Fruit fly (Drosophila melanogaster) whole organism, embryonic: ENCODE measurements around the gene CG11267.

Experiments used
- Abd-B ChIP-seq: fragments of 200-800 bp; sonication (Bioruptor generic); optimal IDR thresholded peaks from 2 replicates; lab custom pipeline; 2018; ENCODE audit warnings: missing biosample characterization, mild to moderate bottlenecking, missing genetic modification characterization, moderate library complexity
- Atf6 ChIP-seq: fragments of 200-800 bp; sonication (Bioruptor generic); IDR thresholded peaks from 2 replicates; pipeline ENCODE4 v1.3.6; 2022; ENCODE audit warnings: missing biosample characterization, missing genetic modification characterization
- CG10565 ChIP-seq: fragments of 200-800 bp; sonication (Bioruptor generic); optimal IDR thresholded peaks from 3 replicates; lab custom pipeline; 2016; ENCODE audit warnings: missing biosample characterization, mild to moderate bottlenecking, missing genetic modification characterization
- CG10654 ChIP-seq: fragments of 200-800 bp; sonication (Bioruptor generic); optimal IDR thresholded peaks from 2 replicates; lab custom pipeline; 2016; ENCODE audit warnings: missing biosample characterization, missing genetic modification characterization
- CG11560 ChIP-seq: fragments of 200-800 bp; sonication (Bioruptor generic); IDR thresholded peaks from 3 replicates; pipeline ENCODE4 v1.3.6; 2022; ENCODE audit warnings: missing biosample characterization, missing genetic modification characterization
- CG12391 ChIP-seq: fragments of 200-800 bp; sonication (Bioruptor generic); optimal IDR thresholded peaks from 3 replicates; lab custom pipeline; 2018; ENCODE audit warnings: missing biosample characterization, mild to moderate bottlenecking, missing genetic modification characterization, moderate library complexity
- CG13424 ChIP-seq: fragments of 200-800 bp; sonication (Bioruptor generic); optimal IDR thresholded peaks from 2 replicates; lab custom pipeline; 2019; ENCODE audit warnings: missing biosample characterization, mild to moderate bottlenecking, missing genetic modification characterization, moderate library complexity
- CG16813 ChIP-seq: fragments of 200-800 bp; sonication (Bioruptor generic); IDR thresholded peaks from 3 replicates; pipeline ENCODE4 v1.3.6; 2022; ENCODE audit warnings: missing biosample characterization, missing genetic modification characterization; ENCODE audit not compliant: partially characterized antibody
- CG18476 ChIP-seq: fragments of 200-800 bp; sonication (Bioruptor generic); optimal IDR thresholded peaks from 2 replicates; lab custom pipeline; 2016; ENCODE audit warnings: missing biosample characterization, mild to moderate bottlenecking, missing genetic modification characterization
- CG2116 ChIP-seq: fragments of 200-800 bp; sonication (Bioruptor generic); optimal IDR thresholded peaks from 3 replicates; lab custom pipeline; 2018; ENCODE audit warnings: missing biosample characterization, mild to moderate bottlenecking, missing genetic modification characterization
- CG30403 ChIP-seq: fragments of 200-800 bp; sonication (Bioruptor generic); optimal IDR thresholded peaks from 3 replicates; lab custom pipeline; 2016; ENCODE audit warnings: missing biosample characterization, missing genetic modification characterization
- CG4424 ChIP-seq: fragments of 200-800 bp; sonication (Bioruptor generic); optimal IDR thresholded peaks from 3 replicates; lab custom pipeline; 2016; ENCODE audit warnings: missing biosample characterization, missing genetic modification characterization
- CG4617 ChIP-seq: fragments of 200-800 bp; sonication (Bioruptor generic); optimal IDR thresholded peaks from 3 replicates; lab custom pipeline; 2016; ENCODE audit warnings: missing biosample characterization, missing genetic modification characterization, borderline replicate concordance
- CG4854 ChIP-seq: fragments of 200-800 bp; sonication (Bioruptor generic); optimal IDR thresholded peaks from 2 replicates; lab custom pipeline; 2016; ENCODE audit warnings: missing biosample characterization, missing genetic modification characterization, inconsistent platforms
- CG6683 ChIP-seq: fragments of 200-800 bp; sonication (Bioruptor generic); optimal IDR thresholded peaks from 2 replicates; lab custom pipeline; 2017; ENCODE audit warnings: missing biosample characterization, mild to moderate bottlenecking, missing genetic modification characterization, missing genetic modification reagents
- CG7556 ChIP-seq: fragments of 200-800 bp; sonication (Bioruptor generic); optimal IDR thresholded peaks from 2 replicates; lab custom pipeline; 2017; ENCODE audit warnings: missing biosample characterization, mild to moderate bottlenecking, missing genetic modification characterization
- CG8359 ChIP-seq: fragments of 200-800 bp; sonication (Bioruptor generic); optimal IDR thresholded peaks from 2 replicates; lab custom pipeline; 2017; ENCODE audit warnings: missing biosample characterization, mild to moderate bottlenecking, missing genetic modification characterization, borderline replicate concordance
- CG9609 ChIP-seq: fragments of 200-800 bp; sonication (Bioruptor generic); optimal IDR thresholded peaks from 3 replicates; lab custom pipeline; 2016; ENCODE audit warnings: missing biosample characterization, missing genetic modification characterization
- CG9817 ChIP-seq: fragments of 200-800 bp; sonication (Bioruptor generic); optimal IDR thresholded peaks from 2 replicates; lab custom pipeline; 2018; ENCODE audit warnings: missing biosample characterization, mild to moderate bottlenecking, missing genetic modification characterization, moderate library complexity
- Dip2 ChIP-seq: fragments of 200-800 bp; sonication (Bioruptor generic); IDR thresholded peaks from 2 replicates; pipeline ENCODE4 v1.3.6; 2022; ENCODE audit warnings: missing biosample characterization, missing genetic modification characterization
- Doc2 ChIP-seq: fragments of 200-800 bp; sonication (Bioruptor generic); IDR thresholded peaks from 2 replicates; pipeline ENCODE4 v1.3.6; 2022; ENCODE audit warnings: missing biosample characterization, missing genetic modification characterization
- Doc3 ChIP-seq: fragments of 200-800 bp; sonication (Bioruptor generic); IDR thresholded peaks from 3 replicates; pipeline ENCODE4 v1.3.6; 2022; ENCODE audit warnings: missing biosample characterization, missing genetic modification characterization; ENCODE audit not compliant: partially characterized antibody
- Gsc ChIP-seq: fragments of 200-800 bp; sonication (Bioruptor generic); IDR thresholded peaks from 2 replicates; pipeline ENCODE4 v1.3.6; 2022; ENCODE audit warnings: missing biosample characterization, missing genetic modification characterization
- HLH4C ChIP-seq: fragments of 200-800 bp; sonication (Bioruptor generic); IDR thresholded peaks from 3 replicates; pipeline ENCODE4 v1.3.6; 2022; ENCODE audit warnings: missing biosample characterization, missing genetic modification characterization; ENCODE audit not compliant: partially characterized antibody
- HmgZ ChIP-seq: fragments of 200-800 bp; sonication (Bioruptor generic); optimal IDR thresholded peaks from 2 replicates; lab custom pipeline; 2018; ENCODE audit warnings: missing biosample characterization, mild to moderate bottlenecking, missing genetic modification characterization
- Hr51 ChIP-seq, 2 experiments: fragments of 200-800 bp; sonication (Bioruptor generic); optimal IDR thresholded peaks; 2 replicates in 1 of 2; 3 replicates in 1 of 2; lab custom pipeline; 2016 to 2018; ENCODE audit warnings: missing biosample characterization in 2 of 2, missing genetic modification characterization in 2 of 2, mild to moderate bottlenecking in 1 of 2, moderate library complexity in 1 of 2
- Hr78 ChIP-seq, 2 experiments: fragments of 200-800 bp in 1 of 2; fragments of >200 bp in 1 of 2; sonication (Bioruptor generic) in 1 of 2; optimal IDR thresholded peaks; 2 replicates each; lab custom pipeline; 2017 to 2019; ENCODE audit warnings: missing biosample characterization in 2 of 2, missing genetic modification characterization in 2 of 2, mild to moderate bottlenecking in 1 of 2, moderate library complexity in 1 of 2
- MBD-R2 ChIP-seq: fragments of 200-800 bp; sonication (Bioruptor generic); IDR thresholded peaks from 2 replicates; pipeline ENCODE4 v1.3.6; 2022; ENCODE audit warnings: missing biosample characterization, missing genetic modification characterization
- NC2β ChIP-seq: fragments of 200-800 bp; sonication (Bioruptor generic); optimal IDR thresholded peaks from 2 replicates; lab custom pipeline; 2016; ENCODE audit warnings: missing biosample characterization, missing genetic modification characterization
- Oaz ChIP-seq: fragments of 200-800 bp; sonication (Bioruptor generic); IDR thresholded peaks from 2 replicates; pipeline ENCODE4 v1.3.6; 2022; ENCODE audit warnings: missing biosample characterization, missing genetic modification characterization
- Taf1 ChIP-seq: fragments of 200-800 bp; sonication (Bioruptor generic); IDR thresholded peaks from 2 replicates; pipeline ENCODE4 v1.3.6; 2022; ENCODE audit warnings: missing biosample characterization, missing genetic modification characterization
- Tbp ChIP-seq: fragments of >200 bp; optimal IDR thresholded peaks from 2 replicates; lab custom pipeline; 2018; ENCODE audit warnings: missing biosample characterization, missing genetic modification characterization
- eve ChIP-seq, 2 experiments: fragments of >200 bp; optimal IDR thresholded peaks; 2 replicates each; lab custom pipeline; 2017; ENCODE audit warnings: missing biosample characterization in 2 of 2, missing genetic modification characterization in 2 of 2
- her ChIP-seq: fragments of 200-800 bp; sonication (Bioruptor generic); optimal IDR thresholded peaks from 2 replicates; lab custom pipeline; 2016; ENCODE audit warnings: missing biosample characterization, missing genetic modification characterization
- insv ChIP-seq, 2 experiments: fragments of 200-800 bp; sonication (Bioruptor generic); optimal IDR thresholded peaks; 3 replicates each; lab custom pipeline; 2016 to 2018; ENCODE audit warnings: missing biosample characterization in 2 of 2, missing genetic modification characterization in 2 of 2
- jing ChIP-seq: fragments of 200-800 bp; sonication (Bioruptor generic); optimal IDR thresholded peaks from 2 replicates; lab custom pipeline; 2018; ENCODE audit warnings: missing biosample characterization, mild to moderate bottlenecking, missing genetic modification characterization
- jumu ChIP-seq: fragments of 200-800 bp; sonication (Bioruptor generic); optimal IDR thresholded peaks from 3 replicates; lab custom pipeline; 2016; ENCODE audit warnings: missing biosample characterization, missing genetic modification characterization
- lilli ChIP-seq: fragments of 200-800 bp; sonication (Bioruptor generic); optimal IDR thresholded peaks from 3 replicates; lab custom pipeline; 2016; ENCODE audit warnings: missing biosample characterization, missing genetic modification characterization
- nau ChIP-seq: fragments of 200-800 bp; sonication (Bioruptor generic); optimal IDR thresholded peaks from 3 replicates; lab custom pipeline; 2017; ENCODE audit warnings: missing biosample characterization, mild to moderate bottlenecking, missing genetic modification characterization, missing genetic modification reagents
- psq ChIP-seq: fragments of 200-800 bp; sonication (Bioruptor generic); optimal IDR thresholded peaks from 2 replicates; lab custom pipeline; 2017; ENCODE audit warnings: missing biosample characterization, missing genetic modification characterization
- pum ChIP-seq: fragments of 200-800 bp; sonication (Bioruptor generic); optimal IDR thresholded peaks from 2 replicates; lab custom pipeline; 2016; ENCODE audit warnings: missing biosample characterization, missing genetic modification characterization
- ranshi ChIP-seq: fragments of 200-800 bp; sonication (Bioruptor generic); IDR thresholded peaks from 2 replicates; pipeline ENCODE4 v1.3.6; 2022; ENCODE audit warnings: missing biosample characterization, missing genetic modification characterization
- rib ChIP-seq: fragments of 200-800 bp; sonication (Bioruptor generic); IDR thresholded peaks from 2 replicates; pipeline ENCODE4 v1.3.6; 2022; ENCODE audit warnings: missing biosample characterization, missing genetic modification characterization
- ro ChIP-seq: fragments of 200-800 bp; sonication (Bioruptor generic); IDR thresholded peaks from 2 replicates; pipeline ENCODE4 v1.3.6; 2022; ENCODE audit warnings: missing biosample characterization, missing genetic modification characterization
- schlank ChIP-seq: fragments of 200-800 bp; sonication (Bioruptor generic); optimal IDR thresholded peaks from 2 replicates; lab custom pipeline; 2018; ENCODE audit warnings: missing biosample characterization, mild to moderate bottlenecking, missing genetic modification characterization
- sens-2 ChIP-seq: fragments of 200-800 bp; sonication (Bioruptor generic); IDR thresholded peaks from 2 replicates; pipeline ENCODE4 v1.3.6; 2022; ENCODE audit warnings: missing biosample characterization, missing genetic modification characterization
- sima ChIP-seq: fragments of 200-800 bp; sonication (Bioruptor generic); optimal IDR thresholded peaks from 2 replicates; lab custom pipeline; 2016; ENCODE audit warnings: missing biosample characterization, missing genetic modification characterization
- unc-4 ChIP-seq: fragments of 200-800 bp; sonication (Bioruptor generic); IDR thresholded peaks from 2 replicates; pipeline ENCODE4 v1.3.6; 2022; ENCODE audit warnings: missing biosample characterization, missing genetic modification characterization; ENCODE audit not compliant: partially characterized antibody
- vvl ChIP-seq: fragments of 200-800 bp; sonication (Bioruptor generic); IDR thresholded peaks from 2 replicates; pipeline ENCODE4 v1.3.6; 2022; ENCODE audit warnings: missing biosample characterization, missing genetic modification characterization

CG11267 gene

DNA sequence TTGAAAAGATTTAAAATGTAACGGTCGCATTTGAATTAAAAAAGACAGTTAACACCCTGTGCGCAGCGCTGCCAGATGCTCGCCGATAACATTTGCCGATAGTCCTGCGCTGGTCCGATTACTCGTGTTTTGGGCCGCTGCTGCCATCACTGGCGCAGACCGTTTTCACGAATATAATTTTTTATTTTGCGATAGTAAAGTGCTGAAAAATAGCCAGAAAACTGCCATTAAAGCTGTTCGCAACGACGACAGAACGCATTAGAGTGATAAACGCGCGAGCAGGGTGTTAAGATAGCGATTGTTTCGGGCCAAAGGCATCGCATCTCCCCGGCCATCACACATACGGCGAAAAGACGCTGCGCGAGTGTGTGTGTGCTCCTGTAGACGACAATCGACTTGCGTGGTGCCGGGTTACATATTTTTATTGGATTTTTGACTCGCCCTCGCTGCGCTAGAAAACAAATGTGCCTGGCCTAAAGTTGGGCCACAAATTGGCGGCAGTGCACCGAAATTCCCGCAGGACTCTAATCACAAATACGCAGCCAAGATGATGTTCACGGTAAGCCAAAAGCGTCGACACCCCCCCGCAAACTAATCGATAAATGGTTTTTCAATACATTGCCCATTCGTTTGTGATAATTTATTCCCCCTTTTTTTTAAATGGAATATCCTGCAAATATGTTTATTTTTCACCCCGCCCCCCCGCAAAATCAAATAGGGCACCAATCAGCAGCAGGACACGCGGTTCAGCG, 21.0 kb downstream of the CG11267 start, which contains the start of gene Srrm1 (continued):
- TF ChIP-seq her (GFP tag; lab: Kevin White, UChicago), result peak; percentile 51
- peak; percentile 29 for TF ChIP-seq CG9609 (GFP tag; lab: Kevin White, UChicago)
- TF ChIP-seq unc-4, result peak; percentile 90
- no peak for TF ChIP-seq jing (GFP tag; lab: Kevin White, UChicago)
- no peak for TF ChIP-seq Oaz
- no peak for TF ChIP-seq nau (GFP tag; lab: Kevin White, UChicago)
- TF ChIP-seq Taf1, result no peak
- peak; percentile 93 for TF ChIP-seq CG16813 (GFP tag; lab: Robert Waterston, UW)
- peak; percentile 52 for TF ChIP-seq NC2β (GFP tag; lab: Kevin White, UChicago)
- peak; percentile 87 for TF ChIP-seq HLH4C
- TF ChIP-seq insv (GFP tag; optimal IDR thresholded peaks at IDR 0.05; lab: Kevin White, UChicago), result peak in 1 of 2 experiments; percentile 54
- no peak for TF ChIP-seq CG10565 (GFP tag; lab: Kevin White, UChicago)
- TF ChIP-seq CG9817 (tag; lab: Kevin White, UChicago), result peak; percentile 24
- no peak for TF ChIP-seq ranshi (GFP tag; lab: Robert Waterston, UW)
- TF ChIP-seq eve (GFP tag; optimal IDR thresholded peaks at IDR 0.05; lab: Kevin White, UChicago), result no peak
- TF ChIP-seq CG7556, result no peak
- no peak for TF ChIP-seq sens-2
- no peak for TF ChIP-seq Tbp (GFP tag; lab: Kevin White, UChicago)
- TF ChIP-seq CG4617 (GFP tag; lab: Kevin White, UChicago), result peak; percentile 90
- TF ChIP-seq CG30403, result peak; percentile 59
- peak in 1 of 2 experiments; percentile 48 for TF ChIP-seq Hr51 (GFP tag; optimal IDR thresholded peaks at IDR 0.05; lab: Kevin White, UChicago)
- peak; percentile 26 for TF ChIP-seq CG4424 (GFP tag; lab: Kevin White, UChicago)
- TF ChIP-seq sima (GFP tag; lab: Kevin White, UChicago), result no peak
- TF ChIP-seq HmgZ, result peak; percentile 63
- TF ChIP-seq MBD-R2, result peak; percentile 67
- TF ChIP-seq CG10654 (GFP tag; lab: Kevin White, UChicago), result peak; percentile 25
- no peak for TF ChIP-seq rib (GFP tag; lab: Robert Waterston, UW)
- no peak for TF ChIP-seq CG13424
- no peak for TF ChIP-seq Dip2
- peak; percentile 79 for TF ChIP-seq Doc3
- TF ChIP-seq vvl (GFP tag; lab: Robert Waterston, UW), result peak; percentile 69
- no peak for TF ChIP-seq CG6683 (GFP tag; lab: Kevin White, UChicago)
- TF ChIP-seq Atf6, result no peak
- TF ChIP-seq lilli (GFP tag; lab: Kevin White, UChicago), result peak; percentile 72
- TF ChIP-seq jumu (GFP tag; lab: Kevin White, UChicago), result peak; percentile 50
- no peak for TF ChIP-seq Doc2 (GFP tag; lab: Robert Waterston, UW)
- peak; percentile 51; the same call in 2 of the 3 replicates for TF ChIP-seq CG11560 (tag; lab: Robert Waterston, UW)
- no peak for TF ChIP-seq Hr78 (GFP tag; optimal IDR thresholded peaks at IDR 0.05; lab: Kevin White, UChicago)
- TF ChIP-seq CG2116, result peak; percentile 85
- peak; percentile 38 for TF ChIP-seq pum
- peak; percentile 10 for TF ChIP-seq CG4854 (GFP tag; lab: Kevin White, UChicago)
- no peak for TF ChIP-seq ro (GFP tag; lab: Robert Waterston, UW)
- no peak for TF ChIP-seq schlank (tag; lab: Kevin White, UChicago)
- no peak for TF ChIP-seq Gsc (GFP tag; lab: Robert Waterston, UW)
- peak; percentile 23 for TF ChIP-seq Abd-B
- no peak for TF ChIP-seq CG18476
- peak; percentile 44 for TF ChIP-seq CG12391 (tag; lab: Kevin White, UChicago)
- no peak for TF ChIP-seq psq (GFP tag; lab: Kevin White, UChicago)
- TF ChIP-seq CG8359 (GFP tag; lab: Kevin White, UChicago), result no peak
